Fruit fly (Drosophila melanogaster): ENCODE data around the gene CG4080.

Gene CG4080

dm6 chr3L:9357830-9358712 lies 41.0 kb downstream of the CG4080 start (continued):
- TF ChIP-seq tll (GFP tag; optimal IDR thresholded peaks at IDR 0.05), result no peak
- TF ChIP-seq CG12236 (GFP tag; optimal IDR thresholded peaks at IDR 0.05), result no peak
- TF ChIP-seq NC2β (GFP tag; optimal IDR thresholded peaks at IDR 0.05), result no peak
- TF ChIP-seq Fer1 (GFP tag; optimal IDR thresholded peaks at IDR 0.05), result no peak
- no peak for TF ChIP-seq Atf6 (GFP tag; IDR thresholded peaks at IDR 0.05)
- no peak for TF ChIP-seq otp (GFP tag; IDR thresholded peaks at IDR 0.05)
- peak; percentile 9; the same call in 1 of the 3 replicates for TF ChIP-seq Aef1 (GFP tag; IDR thresholded peaks at IDR 0.05)
- peak; percentile 3 for TF ChIP-seq CG6254 (GFP tag; optimal IDR thresholded peaks at IDR 0.05)
- TF ChIP-seq Ada2b (GFP tag; IDR thresholded peaks at IDR 0.05), result no peak
- TF ChIP-seq Mad (GFP tag; optimal IDR thresholded peaks at IDR 0.05), result no peak
- no peak for TF ChIP-seq br (optimal IDR thresholded peaks at IDR 0.05)
- peak; percentile 75 for TF ChIP-seq Vsx1 (GFP tag; optimal IDR thresholded peaks at IDR 0.05)
- TF ChIP-seq Xrp1 (GFP tag; IDR thresholded peaks at IDR 0.05), result no peak
- no peak; the same call in 1 of the 2 replicates for TF ChIP-seq CG32532 (GFP tag; IDR thresholded peaks at IDR 0.05)
- no peak for TF ChIP-seq CG5953 (GFP tag; IDR thresholded peaks at IDR 0.05)
- no peak for TF ChIP-seq crp (GFP tag; optimal IDR thresholded peaks at IDR 0.05)
- no peak for TF ChIP-seq lilli (GFP tag; optimal IDR thresholded peaks at IDR 0.05)
- no peak for TF ChIP-seq Hr78 (GFP tag; optimal IDR thresholded peaks at IDR 0.05)
- TF ChIP-seq Pdp1 (GFP tag; optimal IDR thresholded peaks at IDR 0.05), result peak in 1 of 2 experiments; percentile 33
- no peak for TF ChIP-seq vnd (GFP tag; IDR thresholded peaks at IDR 0.05; ENCODE audit: partially characterized antibody)
- no peak for TF ChIP-seq Sry-β (GFP tag; optimal IDR thresholded peaks at IDR 0.05)
- no peak for TF ChIP-seq dpn (GFP tag; optimal IDR thresholded peaks at IDR 0.05)
- TF ChIP-seq H2.0 (GFP tag; IDR thresholded peaks at IDR 0.05), result no peak
- no peak for TF ChIP-seq CG1602 (GFP tag; optimal IDR thresholded peaks at IDR 0.05)
- TF ChIP-seq Meics (GFP tag; optimal IDR thresholded peaks at IDR 0.05), result no peak
- no peak for TF ChIP-seq Dp (GFP tag; optimal IDR thresholded peaks at IDR 0.05)
- no peak for TF ChIP-seq CG8765 (GFP tag; IDR thresholded peaks at IDR 0.05)
- no peak for TF ChIP-seq H15 (GFP tag; IDR thresholded peaks at IDR 0.05)
- TF ChIP-seq tup (GFP tag; optimal IDR thresholded peaks at IDR 0.05), result no peak
- no peak for TF ChIP-seq CG42726 (GFP tag; IDR thresholded peaks at IDR 0.05; ENCODE audit: partially characterized antibody)
- no peak for TF ChIP-seq CG33557 (GFP tag; optimal IDR thresholded peaks at IDR 0.05)
- TF ChIP-seq hb (GFP tag; IDR thresholded peaks at IDR 0.05; ENCODE audit: partially characterized antibody), result no peak
- no peak for TF ChIP-seq YL-1 (GFP tag; optimal IDR thresholded peaks at IDR 0.05)
- TF ChIP-seq toy (GFP tag; IDR thresholded peaks at IDR 0.05), result no peak
- no peak for TF ChIP-seq CG17802 (tag; optimal IDR thresholded peaks at IDR 0.05)
- TF ChIP-seq CG7987 (GFP tag; optimal IDR thresholded peaks at IDR 0.05), result no peak
- no peak for TF ChIP-seq Mrtf (GFP tag; IDR thresholded peaks at IDR 0.05)
- TF ChIP-seq CG10543 (GFP tag; optimal IDR thresholded peaks at IDR 0.05), result peak; percentile 83
- TF ChIP-seq CG9215 (GFP tag; IDR thresholded peaks at IDR 0.05), result no peak
- TF ChIP-seq CG13123 (GFP tag; optimal IDR thresholded peaks at IDR 0.05), result no peak
- no peak for TF ChIP-seq gfzf (GFP tag; optimal IDR thresholded peaks at IDR 0.05)
- no peak for TF ChIP-seq Awh (GFP tag; IDR thresholded peaks at IDR 0.05)
- no peak for TF ChIP-seq CG1647 (GFP tag; optimal IDR thresholded peaks at IDR 0.05)
- no peak for TF ChIP-seq CG10462 (GFP tag; optimal IDR thresholded peaks at IDR 0.05)
- TF ChIP-seq CG6765 (GFP tag; optimal IDR thresholded peaks at IDR 0.05), result no peak
- no peak for TF ChIP-seq CG1792 (GFP tag; optimal IDR thresholded peaks at IDR 0.05)
- no peak for TF ChIP-seq Poxn (GFP tag; IDR thresholded peaks at IDR 0.05)
- TF ChIP-seq Doc2 (GFP tag; IDR thresholded peaks at IDR 0.05), result no peak
- TF ChIP-seq z (GFP tag; IDR thresholded peaks at IDR 0.05), result no peak

Data from whole organism, embryonic.